Worm (Caenorhabditis elegans): ENCODE measurements around the gene W06F12.2.
A peak's percentile ranks its signal among the peaks of the same experiment; 100 is the strongest.

W06F12.2 gene

DNA sequence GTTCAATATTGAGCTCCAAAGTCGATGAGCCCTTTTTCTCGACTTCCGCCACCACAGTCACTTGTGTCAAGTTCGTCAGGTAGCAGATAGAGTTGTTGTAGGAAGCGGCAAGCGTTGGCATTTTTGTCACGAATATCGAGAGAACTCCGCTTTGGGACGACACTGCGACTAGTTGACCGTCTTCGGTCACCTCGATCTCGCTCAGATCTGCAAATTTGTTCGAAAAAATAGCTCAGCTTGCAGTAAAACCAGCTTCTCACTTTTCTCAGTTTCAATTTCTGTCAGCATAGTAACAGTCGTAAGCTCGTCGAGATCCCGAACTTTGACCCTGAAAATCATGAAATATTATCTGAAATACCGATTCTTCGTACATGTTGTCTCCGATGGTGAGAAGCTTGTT, 47.3 kb downstream of the W06F12.2 start:
- no peak for TF ChIP-seq lin-35 (GFP tag; optimal IDR thresholded peaks at IDR 0.05)
- TF ChIP-seq ceh-58 (GFP tag; IDR thresholded peaks at IDR 0.05) = no peak
- no peak for TF ChIP-seq bed-2 (GFP tag; IDR thresholded peaks at IDR 0.05)
- TF ChIP-seq ets-4 (GFP tag; optimal IDR thresholded peaks at IDR 0.05) = no peak
- no peak for TF ChIP-seq egl-44 (GFP tag; IDR thresholded peaks at IDR 0.05)
- TF ChIP-seq somi-1 (GFP tag; optimal IDR thresholded peaks at IDR 0.05) = no peak
- TF ChIP-seq hlh-26 (GFP tag; conservative IDR thresholded peaks at IDR 0.05) = no peak
- no peak for TF ChIP-seq F57C9.4 (tag; optimal IDR thresholded peaks at IDR 0.05)
- TF ChIP-seq cebp-1 (GFP tag; IDR thresholded peaks at IDR 0.05) = no peak
- TF ChIP-seq cebp-1 (tag; optimal IDR thresholded peaks at IDR 0.05) = no peak
- TF ChIP-seq tbp1 (GFP tag; optimal IDR thresholded peaks at IDR 0.05) = no peak
- no peak for TF ChIP-seq F33H1.4 (GFP tag; IDR thresholded peaks at IDR 0.05)
- TF ChIP-seq hmg-1.2 (GFP tag; IDR thresholded peaks at IDR 0.05) = no peak
- no peak for TF ChIP-seq nhr-27 (tag; optimal IDR thresholded peaks at IDR 0.05)

- TF ChIP-seq lir-1 (GFP tag; conservative IDR thresholded peaks at IDR 0.05) (no peak), unc-130 (GFP tag; optimal IDR thresholded peaks at IDR 0.05) (no peak), xnd-1 (tag; optimal IDR thresholded peaks at IDR 0.05) (peak; percentile 54), snpc-3.4 (tag; optimal IDR thresholded peaks at IDR 0.05) (peak; percentile 23), lin-54 (GFP tag; optimal IDR thresholded peaks at IDR 0.05) (peak; percentile 7), hrde-1 (tag; optimal IDR thresholded peaks at IDR 0.05; ENCODE audit: borderline replicate concordance) (no peak), lsl-1 (GFP tag; optimal IDR thresholded peaks at IDR 0.05) (peak; percentile 84), D2030.7 (GFP tag; IDR thresholded peaks at IDR 0.05) (peak; percentile 57), snpc-1.3 (tag; optimal IDR thresholded peaks at IDR 0.05; ENCODE audit: insufficient read depth) (peak; percentile 36), ceh-91 (GFP tag; IDR thresholded peaks at IDR 0.05) (peak; percentile 24; the same call in 1 of the 2 replicates), madf-6 (GFP tag; IDR thresholded peaks at IDR 0.05) (peak; percentile 74), F33H1.4 (GFP tag; IDR thresholded peaks at IDR 0.05) (peak; percentile 54), ceh-58 (GFP tag; IDR thresholded peaks at IDR 0.05) (no peak), dpl-1 (GFP tag; optimal IDR thresholded peaks at IDR 0.05) (peak; percentile 60), efl-1 (GFP tag; optimal IDR thresholded peaks at IDR 0.05) (peak; percentile 84), madf-8 (GFP tag; conservative IDR thresholded peaks at IDR 0.05) (peak; percentile 51; the same call in 1 of the 2 replicates)
These were observed 48.2 kb downstream of the W06F12.2 start for ce11 chrIII:13683275-13683674.

DNA sequence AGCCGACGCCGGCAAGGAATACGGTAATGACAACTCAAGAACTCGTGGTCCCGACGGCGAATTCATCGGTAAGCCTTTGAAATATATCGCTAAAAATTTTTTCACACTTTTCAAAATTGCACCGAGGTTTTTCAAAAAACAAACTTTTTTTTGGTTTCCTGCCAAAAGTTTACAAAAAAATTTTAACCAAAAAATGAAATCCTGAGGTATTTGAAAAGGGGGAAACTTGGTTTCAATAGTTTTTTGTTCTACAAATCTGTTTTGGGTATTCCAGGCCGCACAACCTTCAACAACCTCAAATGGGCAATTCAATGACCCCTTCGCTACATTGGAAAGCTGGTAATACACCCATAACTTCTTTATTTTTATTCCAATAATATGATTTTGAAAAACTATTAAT, 49.5 kb downstream of the W06F12.2 start:
- TF ChIP-seq xnd-1 (tag; optimal IDR thresholded peaks at IDR 0.05) = no peak
- TF ChIP-seq rcor-1 (GFP tag; IDR thresholded peaks at IDR 0.05) = no peak
- no peak for TF ChIP-seq lsy-27 (tag; optimal IDR thresholded peaks at IDR 0.05; ENCODE audit: borderline replicate concordance, insufficient read depth)
- TF ChIP-seq snpc-3.4 (tag; optimal IDR thresholded peaks at IDR 0.05) = no peak
- no peak for TF ChIP-seq lin-35 (GFP tag; optimal IDR thresholded peaks at IDR 0.05)
- no peak for TF ChIP-seq dpff-1 (tag; optimal IDR thresholded peaks at IDR 0.05)
- TF ChIP-seq lin-26 (GFP tag; IDR thresholded peaks at IDR 0.05) = no peak
- no peak for TF ChIP-seq aptf-3 (GFP tag; IDR thresholded peaks at IDR 0.05)
- no peak for TF ChIP-seq let-607 (tag; optimal IDR thresholded peaks at IDR 0.05)
- TF ChIP-seq F55B11.4 (tag; optimal IDR thresholded peaks at IDR 0.05; ENCODE audit: borderline replicate concordance, insufficient read depth) = no peak
- TF ChIP-seq pha-4 (tag; optimal IDR thresholded peaks at IDR 0.05) = no peak
- TF ChIP-seq F52B5.7 (tag; optimal IDR thresholded peaks at IDR 0.05) = no peak
